Worm (Caenorhabditis elegans) whole organism, mixed stage, embryonic: ENCODE measurements around the gene hum-5.

Experiments
- ham-2 ChIP-seq: fragments of 200-800 bp; sonication (Bioruptor generic); optimal IDR thresholded peaks from 2 replicates; lab custom pipeline; 2018; ENCODE audit warnings: mild to moderate bottlenecking, missing genetic modification characterization, missing compliant biosample characterization
- mab-5 ChIP-seq: fragments of 150-350 bp; optimal IDR thresholded peaks from 2 replicates; lab custom pipeline; 2014; ENCODE audit warnings: missing biosample characterization, missing genetic modification characterization
- nhr-76 ChIP-seq: sonication (generic microtip); optimal IDR thresholded peaks from 2 replicates; lab custom pipeline; 2017; ENCODE audit warnings: missing biosample characterization, missing genetic modification characterization
- pha-4 ChIP-seq: fragments of 150-350 bp; optimal IDR thresholded peaks from 2 replicates; lab custom pipeline; 2018; ENCODE audit warnings: missing biosample characterization, missing genetic modification reagents, missing genetic modification characterization
- sem-2 ChIP-seq: fragments of 200-800 bp; sonication (Bioruptor generic); optimal IDR thresholded peaks from 2 replicates; lab custom pipeline; 2018; ENCODE audit warnings: mild to moderate bottlenecking, missing genetic modification characterization, missing compliant biosample characterization
- unc-62 ChIP-seq: fragments of 150-350 bp; optimal IDR thresholded peaks from 2 replicates; lab custom pipeline; 2014; ENCODE audit warnings: missing biosample characterization, missing genetic modification reagents, missing genetic modification characterization
- ztf-11 ChIP-seq: fragments of 150-350 bp; optimal IDR thresholded peaks from 2 replicates; lab custom pipeline; 2014; ENCODE audit warnings: missing biosample characterization, missing genetic modification characterization

DNA sequence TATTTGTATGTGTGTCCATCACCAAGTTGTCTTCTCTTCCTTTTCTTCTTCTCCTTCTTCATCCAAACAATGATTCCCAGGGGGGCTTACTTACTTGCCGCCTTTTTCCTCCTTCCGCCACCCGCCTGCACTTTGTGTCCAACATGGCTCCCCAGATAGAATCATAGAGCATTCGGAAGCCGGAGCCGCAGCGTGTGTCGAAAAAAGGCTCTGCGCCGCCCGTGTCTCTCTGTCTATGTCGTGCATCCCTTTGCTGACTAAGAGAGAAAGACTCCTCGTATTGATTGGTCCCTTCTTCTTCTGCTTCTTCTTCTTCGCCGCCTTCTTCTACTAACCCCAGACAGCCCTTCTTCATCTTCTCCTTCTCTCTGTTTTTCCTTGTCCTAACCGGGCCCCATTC, 27.1 kb upstream of the hum-5 start:
- TF ChIP-seq unc-62 (GFP tag; lab: Kevin White, UChicago) (no peak), ztf-11 (tag; lab: Kevin White, UChicago) (no peak), pha-4 (tag; lab: Kevin White, UChicago) (no peak), nhr-76 (tag; lab: Kevin White, UChicago) (no peak), mab-5 (tag; lab: Kevin White, UChicago) (no peak), sem-2 (GFP tag; lab: Kevin White, UChicago) (no peak), ham-2 (no peak)
